Fruit fly (Drosophila melanogaster) whole organism, pupa: ENCODE measurements around the gene aralar1.

Source experiments
- CG13204 ChIP-seq: fragments of 200-800 bp; sonication (Bioruptor generic); optimal IDR thresholded peaks from 2 replicates; lab custom pipeline; 2018; ENCODE audit warnings: missing biosample characterization, mild to moderate bottlenecking, missing genetic modification characterization, moderate library complexity
- CG15710 ChIP-seq: fragments of 200-800 bp; sonication (Bioruptor generic); optimal IDR thresholded peaks from 2 replicates; lab custom pipeline; 2018; ENCODE audit warnings: missing biosample characterization, mild to moderate bottlenecking, missing genetic modification characterization, moderate library complexity
- CG32121 ChIP-seq: fragments of 200-800 bp; sonication (Bioruptor generic); IDR thresholded peaks from 2 replicates; pipeline ENCODE4 v1.3.6; 2022; ENCODE audit warnings: missing biosample characterization, missing genetic modification characterization
- CG34367 ChIP-seq: fragments of 200-800 bp; sonication (Bioruptor generic); optimal IDR thresholded peaks from 2 replicates; lab custom pipeline; 2018; ENCODE audit warnings: missing biosample characterization, mild to moderate bottlenecking, missing genetic modification characterization
- CG4496 ChIP-seq: fragments of 200-800 bp; sonication (Bioruptor generic); IDR thresholded peaks from 3 replicates; pipeline ENCODE4 v1.3.6; 2022; ENCODE audit warnings: missing biosample characterization, missing genetic modification characterization
- CG8159 ChIP-seq: fragments of 200-800 bp; sonication (Bioruptor generic); optimal IDR thresholded peaks from 3 replicates; lab custom pipeline; 2018; ENCODE audit warnings: missing biosample characterization, mild to moderate bottlenecking, missing genetic modification characterization, moderate library complexity
- CG8301 ChIP-seq: fragments of 200-800 bp; sonication (Bioruptor generic); optimal IDR thresholded peaks from 2 replicates; lab custom pipeline; 2018; ENCODE audit warnings: missing biosample characterization, mild to moderate bottlenecking, missing genetic modification characterization
- Ets98B ChIP-seq: fragments of 200-800 bp; sonication (Bioruptor generic); IDR thresholded peaks from 2 replicates; pipeline ENCODE4 v1.3.6; 2022; ENCODE audit warnings: missing biosample characterization, missing genetic modification characterization
- Pif1B ChIP-seq: fragments of 200-800 bp; sonication (Bioruptor generic); optimal IDR thresholded peaks from 3 replicates; lab custom pipeline; 2016; ENCODE audit warnings: missing biosample characterization, missing genetic modification characterization
- fd96Ca ChIP-seq: fragments of 200-800 bp; sonication (Bioruptor generic); IDR thresholded peaks from 3 replicates; pipeline ENCODE4 v1.3.6; 2022; ENCODE audit warnings: missing biosample characterization, missing genetic modification characterization
- gl ChIP-seq: fragments of 200-800 bp; sonication (Bioruptor generic); optimal IDR thresholded peaks from 2 replicates; lab custom pipeline; 2018; ENCODE audit warnings: missing biosample characterization, mild to moderate bottlenecking, missing genetic modification characterization
- rn ChIP-seq: fragments of 200-800 bp; sonication (Bioruptor generic); IDR thresholded peaks from 2 replicates; pipeline ENCODE4 v1.3.6; 2022; ENCODE audit warnings: missing biosample characterization, missing genetic modification characterization

DNA sequence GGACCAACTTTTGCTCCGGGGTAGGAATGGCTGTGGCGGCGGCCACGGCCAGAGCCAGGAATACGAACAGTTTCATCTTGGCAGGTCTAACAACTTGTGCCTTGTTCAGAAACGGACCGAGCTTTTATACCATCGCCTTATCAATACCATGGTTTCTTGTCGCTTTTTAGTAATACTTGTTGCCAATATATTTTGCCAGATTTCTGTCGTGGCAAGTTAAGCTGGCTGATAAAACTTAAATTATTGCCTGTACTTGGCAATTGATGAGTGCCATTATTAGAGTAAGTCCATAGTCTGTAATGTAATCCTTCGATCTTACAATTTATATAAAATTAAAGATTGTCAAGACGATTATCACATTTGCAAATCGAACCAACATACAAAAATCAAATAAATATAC, 32.2 kb upstream of the aralar1 start, which contains the start of gene Jon99Fii:
- TF ChIP-seq CG4496 (GFP tag; lab: Robert Waterston, UW), result no peak
- no peak for TF ChIP-seq CG15710
- no peak for TF ChIP-seq CG8301 (tag; lab: Kevin White, UChicago)
- no peak for TF ChIP-seq CG8159 (tag; lab: Kevin White, UChicago)
- no peak for TF ChIP-seq CG34367 (tag; lab: Kevin White, UChicago)
- TF ChIP-seq Pif1B (GFP tag; lab: Kevin White, UChicago), result no peak
- no peak for TF ChIP-seq Ets98B (GFP tag; lab: Robert Waterston, UW)
- TF ChIP-seq CG13204 (GFP tag; lab: Kevin White, UChicago), result no peak
- no peak for TF ChIP-seq fd96Ca (GFP tag; lab: Robert Waterston, UW)
- TF ChIP-seq rn (GFP tag; lab: Robert Waterston, UW), result no peak
- no peak for TF ChIP-seq CG32121 (GFP tag; lab: Robert Waterston, UW)
- no peak for TF ChIP-seq gl
